Worm (Caenorhabditis elegans): ENCODE measurements around the gene Y102E9.3.

Y102E9.3 gene

DNA sequence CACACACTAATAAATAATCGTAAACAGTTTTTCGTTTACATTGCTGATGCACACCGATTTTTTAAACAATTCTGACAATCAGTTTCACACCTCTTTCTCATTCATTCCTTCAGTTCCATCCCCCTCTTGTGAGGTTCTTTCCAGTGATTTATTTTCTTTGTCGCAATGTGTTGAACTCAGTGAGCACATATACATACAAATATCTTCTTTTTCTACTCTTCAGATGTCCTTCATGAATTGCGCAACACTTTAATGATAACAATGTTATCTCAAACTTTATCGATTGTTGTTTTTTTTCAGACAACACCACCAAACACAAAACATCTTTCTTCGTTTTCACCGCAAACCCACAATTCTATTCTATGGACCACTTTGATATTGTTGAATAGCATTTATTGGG is 11.7 kb upstream of the Y102E9.3 start, which contains the start of gene dig-1:
dig-1 (plus strand) TSS at position 301 of the 400 bp plus-strand sequence.
- TF ChIP-seq nhr-129 (tag; optimal IDR thresholded peaks at IDR 0.05) = no peak
- TF ChIP-seq sma-3 (GFP tag; optimal IDR thresholded peaks at IDR 0.05) = no peak
- no peak for TF ChIP-seq ztf-11 (tag; optimal IDR thresholded peaks at IDR 0.05)

ce11 chrIII:6742597-6742996 is 8.3 kb upstream of the Y102E9.3 start:
- no peak for TF ChIP-seq mbf-1 (tag; optimal IDR thresholded peaks at IDR 0.05)
- TF ChIP-seq egl-27 (tag; optimal IDR thresholded peaks at IDR 0.05) = no peak
- TF ChIP-seq dmd-4 (tag; optimal IDR thresholded peaks at IDR 0.05) = no peak
- TF ChIP-seq lin-11 (tag; optimal IDR thresholded peaks at IDR 0.05) = no peak
- no peak for TF ChIP-seq lin-39 (tag; optimal IDR thresholded peaks at IDR 0.05)
- peak; percentile 44 for TF ChIP-seq F13H6.1 (tag; optimal IDR thresholded peaks at IDR 0.05)
- peak; percentile 40 for TF ChIP-seq nhr-129 (tag; optimal IDR thresholded peaks at IDR 0.05)
- TF ChIP-seq unc-55 (GFP tag; optimal IDR thresholded peaks at IDR 0.05) = no peak

ce11 chrIII:6740072-6740471 is 5.8 kb upstream of the Y102E9.3 start:
- no peak for TF ChIP-seq dmd-4 (tag; optimal IDR thresholded peaks at IDR 0.05)
- no peak for TF ChIP-seq elt-1 (tag; optimal IDR thresholded peaks at IDR 0.05)
- no peak for TF ChIP-seq ztf-1 (GFP tag; conservative IDR thresholded peaks at IDR 0.05)
- TF ChIP-seq nhr-129 (tag; optimal IDR thresholded peaks at IDR 0.05) = no peak
- no peak for TF ChIP-seq ceh-82 (tag; optimal IDR thresholded peaks at IDR 0.05)
- no peak for TF ChIP-seq unc-39 (tag; optimal IDR thresholded peaks at IDR 0.05)
- no peak for TF ChIP-seq aly-2 (tag; optimal IDR thresholded peaks at IDR 0.05)
- TF ChIP-seq unc-55 (GFP tag; optimal IDR thresholded peaks at IDR 0.05) = no peak
- no peak for TF ChIP-seq nhr-77 (tag; optimal IDR thresholded peaks at IDR 0.05)
- TF ChIP-seq elt-3 (tag; optimal IDR thresholded peaks at IDR 0.05) = no peak
- TF ChIP-seq sma-9 (GFP tag; optimal IDR thresholded peaks at IDR 0.05) = no peak
- TF ChIP-seq sma-9 (tag; optimal IDR thresholded peaks at IDR 0.05) = no peak

DNA sequence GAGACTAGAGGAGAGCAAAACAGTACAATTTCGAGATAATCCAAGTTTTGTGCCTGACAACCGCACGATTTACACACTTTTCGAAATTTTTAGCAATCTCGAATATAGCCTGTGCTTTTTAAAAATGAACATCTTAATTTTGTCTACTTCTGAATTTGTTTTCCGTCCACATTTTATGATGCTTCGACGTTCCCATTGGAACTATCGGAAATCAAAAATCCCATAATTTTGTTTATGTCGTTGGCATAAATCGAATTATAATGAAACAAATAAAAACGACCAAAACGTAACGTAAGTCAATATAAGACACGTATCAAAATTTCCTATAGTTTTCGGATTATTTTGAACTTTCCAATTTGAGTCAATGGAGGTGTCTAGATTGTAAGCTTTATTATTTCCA is 2.7 kb upstream of the Y102E9.3 start, which contains the start of gene K07E12.2:
K07E12.2 (plus strand) TSS at position 301 of the 400 bp plus-strand sequence.
- TF ChIP-seq ama-1 (optimal IDR thresholded peaks at IDR 0.05) = no peak
- no peak for TF ChIP-seq ztf-4 (tag; optimal IDR thresholded peaks at IDR 0.05)
- TF ChIP-seq blmp-1 (tag; optimal IDR thresholded peaks at IDR 0.05; ENCODE audit: insufficient read depth) = no peak
- TF ChIP-seq nhr-21 (tag; optimal IDR thresholded peaks at IDR 0.05) = no peak
- TF ChIP-seq lsy-2 (tag; optimal IDR thresholded peaks at IDR 0.05) = no peak
- TF ChIP-seq skn-1 (tag; optimal IDR thresholded peaks at IDR 0.05) = no peak

DNA sequence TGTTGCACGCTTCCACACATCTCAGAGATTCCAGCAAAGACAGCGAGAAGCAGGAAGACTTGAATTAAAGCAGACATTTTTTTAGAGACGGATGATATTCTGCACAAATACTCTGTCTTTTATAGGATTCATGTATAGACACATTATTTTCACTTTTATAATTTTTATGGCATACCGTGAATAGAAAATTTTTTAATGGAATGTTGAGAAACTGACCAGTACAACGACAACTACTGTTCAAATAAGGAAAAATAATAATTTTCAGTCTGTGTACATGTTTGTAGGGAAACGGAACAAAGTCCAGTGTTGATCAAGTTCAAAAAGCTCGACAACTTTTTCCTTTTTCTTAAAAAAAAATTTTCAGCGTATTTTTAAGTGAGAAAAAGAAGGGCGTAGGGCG is 2.2 kb upstream of the Y102E9.3 start, which contains the start of gene Y102E9.6:
Y102E9.6 (minus strand) TSS at position 101 of the 400 bp plus-strand sequence.
- TF ChIP-seq snpc-4 (tag; optimal IDR thresholded peaks at IDR 0.05) = no peak
- no peak for TF ChIP-seq crh-2 (tag; optimal IDR thresholded peaks at IDR 0.05)
- TF ChIP-seq sma-9 (GFP tag; optimal IDR thresholded peaks at IDR 0.05) = no peak
- TF ChIP-seq sma-9 (tag; optimal IDR thresholded peaks at IDR 0.05) = no peak
- TF ChIP-seq blmp-1 (tag; optimal IDR thresholded peaks at IDR 0.05; ENCODE audit: insufficient read depth) = no peak
- TF ChIP-seq lin-11 (tag; optimal IDR thresholded peaks at IDR 0.05) = no peak
- TF ChIP-seq Y55F3AM.14 (GFP tag; optimal IDR thresholded peaks at IDR 0.05) = no peak
- no peak for TF ChIP-seq nhr-6 (tag; optimal IDR thresholded peaks at IDR 0.05)
- TF ChIP-seq fos-1 (tag; optimal IDR thresholded peaks at IDR 0.05) = no peak
- TF ChIP-seq ama-1 (optimal IDR thresholded peaks at IDR 0.05) = no peak
- no peak for TF ChIP-seq nhr-237 (tag; optimal IDR thresholded peaks at IDR 0.05)
- TF ChIP-seq nhr-129 (tag; optimal IDR thresholded peaks at IDR 0.05) = no peak
- TF ChIP-seq ceh-82 (tag; optimal IDR thresholded peaks at IDR 0.05) = no peak
- no peak for TF ChIP-seq nhr-23 (tag; optimal IDR thresholded peaks at IDR 0.05)
- no peak for TF ChIP-seq F13H6.1 (tag; optimal IDR thresholded peaks at IDR 0.05)
- no peak for TF ChIP-seq sem-4 (tag; optimal IDR thresholded peaks at IDR 0.05)
- TF ChIP-seq egl-27 (tag; optimal IDR thresholded peaks at IDR 0.05) = no peak

DNA sequence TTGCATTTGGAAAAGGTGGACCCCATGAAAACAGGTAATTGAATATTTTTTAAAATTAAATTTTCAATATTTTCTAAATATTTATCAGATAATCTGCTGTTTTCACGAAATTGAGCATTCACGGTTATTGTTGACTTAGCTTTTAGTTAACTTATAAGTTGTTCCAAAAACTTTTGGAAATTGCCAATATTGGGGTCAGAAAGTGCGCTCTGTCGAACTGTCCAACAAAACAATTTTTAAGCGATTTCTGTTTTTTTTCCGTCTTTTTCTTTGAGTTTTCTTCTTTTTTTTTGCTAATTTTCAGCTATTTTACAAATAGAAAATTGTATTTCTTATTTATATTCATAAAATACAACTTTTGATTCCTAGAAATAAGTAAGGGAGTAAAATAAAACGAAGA is 3.0 kb downstream of the Y102E9.3 start:
- TF ChIP-seq Y55F3AM.14 (GFP tag; optimal IDR thresholded peaks at IDR 0.05) (no peak), C34F6.9 (tag; optimal IDR thresholded peaks at IDR 0.05) (peak; percentile 2), lsy-2 (tag; optimal IDR thresholded peaks at IDR 0.05) (peak in 1 of 2 experiments; percentile 16)

Data from whole organism, L2 larva.